Worm (Caenorhabditis elegans) whole organism, midembryonic: ENCODE measurements around the gene btb-14.

Experiments
- T22C8.4 ChIP-seq: fragments of 200-800 bp; sonication (Bioruptor generic); IDR thresholded peaks from 2 replicates; pipeline ENCODE4 v1.3.6; 2022; ENCODE audit warnings: missing genetic modification characterization, missing compliant biosample characterization
- cog-1 ChIP-seq: sonication (generic microtip); optimal IDR thresholded peaks from 2 replicates; lab custom pipeline; 2016; ENCODE audit warnings: missing genetic modification characterization, missing compliant biosample characterization
- flt-1 ChIP-seq: fragments of 200-800 bp; sonication (Bioruptor generic); IDR thresholded peaks from 2 replicates; pipeline ENCODE4 v1.3.6; 2022; ENCODE audit warnings: missing genetic modification characterization, missing compliant biosample characterization
- klf-2 ChIP-seq: fragments of 200-800 bp; sonication (Bioruptor generic); conservative IDR thresholded peaks from 2 replicates; pipeline ENCODE4 v1.3.6; 2022; ENCODE audit warnings: missing genetic modification reagents, missing genetic modification characterization, missing compliant biosample characterization
- med-1 ChIP-seq: sonication (generic microtip); optimal IDR thresholded peaks from 2 replicates; lab custom pipeline; 2017; ENCODE audit warnings: missing genetic modification characterization, mild to moderate bottlenecking, missing compliant biosample characterization, antibody characterized with exemption, missing genetic modification reagents; ENCODE audit not compliant: insufficient read depth
- ref-1 ChIP-seq: fragments of 200-800 bp; sonication (Bioruptor generic); conservative IDR thresholded peaks from 2 replicates; pipeline ENCODE4 v1.3.6; 2022; ENCODE audit warnings: missing genetic modification reagents, missing genetic modification characterization, missing compliant biosample characterization
- tab-1 ChIP-seq: fragments of 200-800 bp; sonication (Bioruptor generic); IDR thresholded peaks from 2 replicates; pipeline ENCODE4 v1.3.6; 2022; ENCODE audit warnings: missing genetic modification characterization, missing compliant biosample characterization
- ztf-23 ChIP-seq: fragments of 200-800 bp; sonication (Bioruptor generic); IDR thresholded peaks from 2 replicates; pipeline ENCODE4 v1.3.6; 2022; ENCODE audit warnings: missing genetic modification reagents, missing genetic modification characterization, missing compliant biosample characterization
- ztf-29 ChIP-seq: fragments of 200-800 bp; sonication (Bioruptor generic); IDR thresholded peaks from 2 replicates; pipeline ENCODE4 v1.3.6; 2022; ENCODE audit warnings: missing genetic modification reagents, missing genetic modification characterization, missing compliant biosample characterization

The btb-14 gene

ce11 chrII:12401791-12402190 lies 18.5 kb downstream of the btb-14 start, which contains the start of gene sre-29:
sre-29 (minus strand) TSS chrII:12401891.
- TF ChIP-seq ztf-29 (GFP tag; lab: Robert Waterston, UW): no peak

- no peak for TF ChIP-seq ztf-29 (GFP tag; lab: Robert Waterston, UW)
These were observed 23.1 kb downstream of the btb-14 start, which contains the start of gene sre-30 for ce11 chrII:12406394-12406793. sre-30 (minus strand) TSS chrII:12406494.

ce11 chrII:12408717-12409116 lies 25.5 kb downstream of the btb-14 start, which contains the start of gene sre-31:
sre-31 (minus strand) TSS chrII:12408817.
- no peak for TF ChIP-seq T22C8.4 (GFP tag; lab: Robert Waterston, UW)
- no peak for TF ChIP-seq cog-1
- no peak for TF ChIP-seq klf-2 (GFP tag; lab: Robert Waterston, UW)
- no peak for TF ChIP-seq flt-1 (GFP tag; lab: Robert Waterston, UW)
- TF ChIP-seq ref-1: no peak
- no peak for TF ChIP-seq ztf-29 (GFP tag; lab: Robert Waterston, UW)
- TF ChIP-seq tab-1 (GFP tag; lab: Robert Waterston, UW): no peak
- TF ChIP-seq ztf-23: no peak
- no peak for TF ChIP-seq med-1 (GFP tag; lab: Kevin White, UChicago)

ce11 chrII:12410107-12410506 lies 26.8 kb downstream of the btb-14 start, which contains the start of gene F57G9.3:
F57G9.3 (minus strand) TSS chrII:12410207.
- TF ChIP-seq T22C8.4 (GFP tag; lab: Robert Waterston, UW) (no peak), tab-1 (GFP tag; lab: Robert Waterston, UW) (no peak), cog-1 (no peak), med-1 (GFP tag; lab: Kevin White, UChicago) (no peak), flt-1 (GFP tag; lab: Robert Waterston, UW) (no peak), ztf-23 (no peak), klf-2 (GFP tag; lab: Robert Waterston, UW) (no peak), ref-1 (no peak), ztf-29 (GFP tag; lab: Robert Waterston, UW) (no peak)

ce11 chrII:12412417-12412816 lies 29.2 kb downstream of the btb-14 start, which contains the start of gene Y57A10C.1:
Y57A10C.1 (minus strand) TSS chrII:12412517.
- TF ChIP-seq klf-2 (GFP tag; lab: Robert Waterston, UW) (no peak), ztf-29 (GFP tag; lab: Robert Waterston, UW) (no peak), cog-1 (no peak), ztf-23 (no peak), med-1 (GFP tag; lab: Kevin White, UChicago) (no peak), ref-1 (no peak), flt-1 (GFP tag; lab: Robert Waterston, UW) (no peak), tab-1 (GFP tag; lab: Robert Waterston, UW) (no peak), T22C8.4 (GFP tag; lab: Robert Waterston, UW) (no peak)

- TF ChIP-seq flt-1 (GFP tag; lab: Robert Waterston, UW): no peak
- no peak for TF ChIP-seq cog-1
- TF ChIP-seq ztf-23: no peak
- TF ChIP-seq klf-2 (GFP tag; lab: Robert Waterston, UW): no peak
- TF ChIP-seq T22C8.4 (GFP tag; lab: Robert Waterston, UW): no peak
- no peak for TF ChIP-seq tab-1 (GFP tag; lab: Robert Waterston, UW)
- TF ChIP-seq med-1 (GFP tag; lab: Kevin White, UChicago): no peak
- no peak for TF ChIP-seq ref-1
- TF ChIP-seq ztf-29 (GFP tag; lab: Robert Waterston, UW): no peak
These were observed 31.5 kb downstream of the btb-14 start, which contains the start of gene Y57A10C.11 for ce11 chrII:12414805-12415204. Y57A10C.11 (minus strand) TSS chrII:12414905.

- no peak for TF ChIP-seq ref-1
- no peak for TF ChIP-seq klf-2 (GFP tag; lab: Robert Waterston, UW)
- TF ChIP-seq ztf-23: no peak
- TF ChIP-seq tab-1 (GFP tag; lab: Robert Waterston, UW): no peak
- TF ChIP-seq ztf-29 (GFP tag; lab: Robert Waterston, UW): no peak
- no peak for TF ChIP-seq T22C8.4 (GFP tag; lab: Robert Waterston, UW)
- TF ChIP-seq med-1 (GFP tag; lab: Kevin White, UChicago): no peak
- no peak for TF ChIP-seq cog-1
- TF ChIP-seq flt-1 (GFP tag; lab: Robert Waterston, UW): no peak
These were observed 34.3 kb downstream of the btb-14 start, which contains the start of gene sre-27 for ce11 chrII:12417514-12417913. sre-27 (minus strand) TSS chrII:12417614.

- no peak for TF ChIP-seq ztf-29 (GFP tag; lab: Robert Waterston, UW)
- no peak for TF ChIP-seq ztf-23
- no peak for TF ChIP-seq T22C8.4 (GFP tag; lab: Robert Waterston, UW)
These were observed 34.7 kb downstream of the btb-14 start for ce11 chrII:12417996-12418395.

- TF ChIP-seq med-1 (GFP tag; lab: Kevin White, UChicago) (no peak), cog-1 (no peak), tab-1 (GFP tag; lab: Robert Waterston, UW) (no peak)
These were observed 37.2 kb downstream of the btb-14 start, which contains the start of gene sre-26 for ce11 chrII:12420486-12420885. sre-26 (minus strand) TSS chrII:12420586.

- no peak for TF ChIP-seq tab-1 (GFP tag; lab: Robert Waterston, UW)
These were observed 42.5 kb downstream of the btb-14 start, which contains the start of gene daf-22 for ce11 chrII:12425644-12426222. daf-22 (minus strand) TSS chrII:12425694.

ce11 chrII:12429743-12430142 lies 46.5 kb downstream of the btb-14 start, which contains the start of gene Y57A10C.8:
Y57A10C.8 (minus strand) TSS chrII:12429843.
- TF ChIP-seq cog-1 (no peak), ztf-29 (GFP tag; lab: Robert Waterston, UW) (no peak), ref-1 (no peak), ztf-23 (no peak), flt-1 (GFP tag; lab: Robert Waterston, UW) (no peak), T22C8.4 (GFP tag; lab: Robert Waterston, UW) (no peak)
